Fruit fly (Drosophila melanogaster): ENCODE measurements around the gene QIL1.
A peak's percentile ranks its signal among the peaks of the same experiment; 100 is the strongest.

DNA sequence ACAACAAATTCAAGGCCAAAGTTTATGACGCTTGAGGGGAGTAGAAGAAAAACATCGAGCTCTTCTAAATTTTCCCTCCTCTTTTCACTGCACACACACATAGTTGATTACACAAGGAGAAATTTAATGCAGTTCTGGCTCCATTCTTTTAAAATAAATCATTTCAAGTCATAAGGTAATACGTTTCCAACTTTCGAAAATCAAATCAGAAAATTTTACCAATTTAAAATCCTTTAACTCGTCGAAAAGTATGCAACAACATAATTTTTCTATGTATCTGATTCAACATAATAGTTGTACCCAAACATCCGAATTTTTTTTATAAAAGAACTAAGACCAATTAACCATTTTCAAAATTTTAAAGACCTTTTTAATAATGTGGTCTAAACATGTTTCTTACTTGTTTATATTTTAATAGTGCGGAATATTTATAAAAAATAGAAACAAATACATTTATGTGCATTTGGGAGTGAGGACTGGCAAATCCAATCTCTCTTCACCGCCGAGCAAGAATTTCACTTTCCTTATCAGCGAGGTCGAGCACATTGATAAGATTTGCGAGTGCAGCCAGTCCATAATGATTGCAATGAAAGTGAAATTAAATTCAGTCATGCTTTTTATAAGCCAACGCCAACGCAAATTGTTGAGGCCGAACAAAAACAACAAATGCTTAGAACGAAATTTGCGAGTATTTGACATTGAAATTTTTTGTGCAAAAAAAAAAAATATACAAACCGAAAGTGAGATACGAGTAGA, 40.4 kb downstream of the QIL1 start:
- TF ChIP-seq CG9139 (GFP tag; optimal IDR thresholded peaks at IDR 0.05) (no peak), CG3919 (GFP tag; optimal IDR thresholded peaks at IDR 0.05) (peak; percentile 55), CG31627 (GFP tag; optimal IDR thresholded peaks at IDR 0.05) (peak; percentile 32), Hr38 (GFP tag; optimal IDR thresholded peaks at IDR 0.05) (no peak), Sox15 (GFP tag; optimal IDR thresholded peaks at IDR 0.05) (no peak), Blimp-1 (GFP tag; optimal IDR thresholded peaks at IDR 0.05) (no peak), CG6808 (GFP tag; optimal IDR thresholded peaks at IDR 0.05) (peak; percentile 11), OdsH (GFP tag; optimal IDR thresholded peaks at IDR 0.05) (peak; percentile 48), Hr39 (GFP tag; optimal IDR thresholded peaks at IDR 0.05) (peak; percentile 45), Eip93F (GFP tag; optimal IDR thresholded peaks at IDR 0.05) (peak; percentile 68)

Data from whole organism, prepupa.